Fruit fly (Drosophila melanogaster) whole organism, embryonic: Measurements from ENCODE around the gene Creld.

Source experiments
- Antp ChIP-seq: fragments of 200-800 bp; sonication (Bioruptor generic); optimal IDR thresholded peaks from 3 replicates; lab custom pipeline; 2016; ENCODE audit warnings: missing biosample characterization, missing genetic modification characterization
- Atf-2 ChIP-seq: fragments of 200-800 bp; sonication (Bioruptor generic); optimal IDR thresholded peaks from 2 replicates; lab custom pipeline; 2016; ENCODE audit warnings: missing biosample characterization, missing genetic modification characterization
- CG11560 ChIP-seq: fragments of 200-800 bp; sonication (Bioruptor generic); IDR thresholded peaks from 3 replicates; pipeline ENCODE4 v1.3.6; 2022; ENCODE audit warnings: missing biosample characterization, missing genetic modification characterization
- CG12104 ChIP-seq: fragments of 200-800 bp; sonication (Bioruptor generic); optimal IDR thresholded peaks from 3 replicates; lab custom pipeline; 2016; ENCODE audit warnings: missing biosample characterization, missing genetic modification characterization
- CG12155 ChIP-seq: fragments of 200-800 bp; sonication (Bioruptor generic); optimal IDR thresholded peaks from 3 replicates; lab custom pipeline; 2016; ENCODE audit warnings: missing biosample characterization, missing genetic modification characterization
- CG13894 ChIP-seq: fragments of 200-800 bp; sonication (Bioruptor generic); optimal IDR thresholded peaks from 3 replicates; lab custom pipeline; 2018; ENCODE audit warnings: missing biosample characterization, mild to moderate bottlenecking, missing genetic modification characterization, moderate library complexity
- CG14441 ChIP-seq: fragments of 200-800 bp; sonication (Bioruptor generic); IDR thresholded peaks from 2 replicates; pipeline ENCODE4 v1.3.6; 2022; ENCODE audit warnings: missing biosample characterization, missing genetic modification characterization
- CG15269 ChIP-seq: fragments of 200-800 bp; sonication (Bioruptor generic); optimal IDR thresholded peaks from 2 replicates; lab custom pipeline; 2018; ENCODE audit warnings: missing biosample characterization, mild to moderate bottlenecking, missing genetic modification characterization, moderate library complexity
- CG1529 ChIP-seq: fragments of 200-800 bp; sonication (Bioruptor generic); optimal IDR thresholded peaks from 3 replicates; lab custom pipeline; 2018; ENCODE audit warnings: missing biosample characterization, missing genetic modification characterization
- CG17186 ChIP-seq: fragments of 200-800 bp; sonication (Bioruptor generic); optimal IDR thresholded peaks from 3 replicates; lab custom pipeline; 2017; ENCODE audit warnings: missing biosample characterization, missing genetic modification reagents, missing genetic modification characterization
- CG18619 ChIP-seq: fragments of 200-800 bp; sonication (Bioruptor generic); optimal IDR thresholded peaks from 3 replicates; lab custom pipeline; 2017; ENCODE audit warnings: missing biosample characterization, mild to moderate bottlenecking, missing genetic modification characterization
- CG2199 ChIP-seq: fragments of 200-800 bp; sonication (Bioruptor generic); IDR thresholded peaks from 3 replicates; pipeline ENCODE4 v1.3.6; 2022; ENCODE audit warnings: missing biosample characterization, missing genetic modification characterization
- CG31365 ChIP-seq: fragments of 200-800 bp; sonication (Bioruptor generic); optimal IDR thresholded peaks from 2 replicates; lab custom pipeline; 2018; ENCODE audit warnings: missing biosample characterization, mild to moderate bottlenecking, missing genetic modification characterization
- CG3847 ChIP-seq: fragments of 200-800 bp; sonication (Bioruptor generic); IDR thresholded peaks from 2 replicates; pipeline ENCODE4 v1.3.6; 2022; ENCODE audit warnings: missing biosample characterization, missing genetic modification characterization
- CG4617 ChIP-seq: fragments of 200-800 bp; sonication (Bioruptor generic); optimal IDR thresholded peaks from 3 replicates; lab custom pipeline; 2016; ENCODE audit warnings: missing biosample characterization, missing genetic modification characterization, borderline replicate concordance
- CG5180 ChIP-seq: fragments of 200-800 bp; sonication (Bioruptor generic); optimal IDR thresholded peaks from 3 replicates; lab custom pipeline; 2017; ENCODE audit warnings: missing biosample characterization, missing genetic modification characterization, mild to moderate bottlenecking, moderate library complexity, missing genetic modification reagents
- CG6654 ChIP-seq: fragments of 200-800 bp; sonication (Bioruptor generic); optimal IDR thresholded peaks from 2 replicates; lab custom pipeline; 2017; ENCODE audit warnings: missing biosample characterization, mild to moderate bottlenecking, missing genetic modification characterization
- CG6689 ChIP-seq: fragments of 200-800 bp; sonication (Bioruptor generic); IDR thresholded peaks from 2 replicates; pipeline ENCODE4 v1.3.6; 2022; ENCODE audit warnings: missing biosample characterization, missing genetic modification characterization
- CG8388 ChIP-seq: fragments of 200-800 bp; sonication (Bioruptor generic); optimal IDR thresholded peaks from 2 replicates; lab custom pipeline; 2019; ENCODE audit warnings: missing biosample characterization, mild to moderate bottlenecking, missing genetic modification characterization, moderate library complexity
- CG8924 ChIP-seq: fragments of 200-800 bp; optimal IDR thresholded peaks from 3 replicates; lab custom pipeline; 2019; ENCODE audit warnings: missing biosample characterization, mild to moderate bottlenecking, missing genetic modification characterization, moderate library complexity
- CG8944 ChIP-seq: fragments of 200-800 bp; sonication (Bioruptor generic); optimal IDR thresholded peaks from 3 replicates; lab custom pipeline; 2016; ENCODE audit warnings: missing biosample characterization, missing genetic modification characterization
- CG9215 ChIP-seq: fragments of 200-800 bp; sonication (Bioruptor generic); IDR thresholded peaks from 2 replicates; pipeline ENCODE4 v1.3.6; 2022; ENCODE audit warnings: missing biosample characterization, missing genetic modification characterization
- CG9727 ChIP-seq: fragments of 200-800 bp; sonication (Bioruptor generic); optimal IDR thresholded peaks from 3 replicates; lab custom pipeline; 2017; ENCODE audit warnings: missing biosample characterization, mild to moderate bottlenecking, missing genetic modification characterization
- D19A ChIP-seq: fragments of 200-800 bp; optimal IDR thresholded peaks from 3 replicates; lab custom pipeline; 2019; ENCODE audit warnings: missing biosample characterization, mild to moderate bottlenecking, missing genetic modification characterization, moderate library complexity
- Dip3 ChIP-seq: fragments of 200-800 bp; sonication (Bioruptor generic); optimal IDR thresholded peaks from 3 replicates; lab custom pipeline; 2016; ENCODE audit warnings: missing biosample characterization, missing genetic modification characterization
- Eip74EF ChIP-seq, 2 experiments: fragments of 200-800 bp in 1 of 2; fragments of >200 bp in 1 of 2; sonication (Bioruptor generic) in 1 of 2; optimal IDR thresholded peaks; 2 replicates each; lab custom pipeline; 2017 to 2019; ENCODE audit warnings: missing biosample characterization in 2 of 2, missing genetic modification characterization in 2 of 2, mild to moderate bottlenecking in 1 of 2, moderate library complexity in 1 of 2
- Fer1 ChIP-seq: fragments of 200-800 bp; sonication (Bioruptor generic); optimal IDR thresholded peaks from 2 replicates; lab custom pipeline; 2017; ENCODE audit warnings: missing biosample characterization, mild to moderate bottlenecking, missing genetic modification characterization
- Fer2 ChIP-seq: fragments of 200-800 bp; sonication (Bioruptor generic); optimal IDR thresholded peaks from 2 replicates; lab custom pipeline; 2018; ENCODE audit warnings: missing biosample characterization, mild to moderate bottlenecking, missing genetic modification characterization, moderate library complexity
- H15 ChIP-seq: fragments of 200-800 bp; sonication (Bioruptor generic); IDR thresholded peaks from 3 replicates; pipeline ENCODE4 v1.3.6; 2022; ENCODE audit warnings: missing biosample characterization, missing genetic modification characterization
- Lim3 ChIP-seq: fragments of 200-800 bp; sonication (Bioruptor generic); IDR thresholded peaks from 2 replicates; pipeline ENCODE4 v1.3.6; 2022; ENCODE audit warnings: missing biosample characterization, missing genetic modification characterization
- Max ChIP-seq: fragments of 200-800 bp; sonication (Bioruptor generic); optimal IDR thresholded peaks from 2 replicates; lab custom pipeline; 2016; ENCODE audit warnings: missing biosample characterization, mild to moderate bottlenecking, missing genetic modification characterization
- Scr ChIP-seq: fragments of 200-800 bp; sonication (Bioruptor generic); IDR thresholded peaks from 2 replicates; pipeline ENCODE4 v1.3.6; 2022; ENCODE audit warnings: missing biosample characterization, missing genetic modification characterization; ENCODE audit not compliant: partially characterized antibody
- abd-A ChIP-seq: fragments of 200-800 bp; sonication (Bioruptor generic); optimal IDR thresholded peaks from 3 replicates; lab custom pipeline; 2019; ENCODE audit warnings: missing biosample characterization, mild to moderate bottlenecking, missing genetic modification characterization, moderate library complexity
- cad ChIP-seq: fragments of >200 bp; optimal IDR thresholded peaks from 2 replicates; lab custom pipeline; 2017; ENCODE audit warnings: missing biosample characterization, missing genetic modification characterization
- chn ChIP-seq: fragments of 200-800 bp; sonication (Bioruptor generic); optimal IDR thresholded peaks from 2 replicates; lab custom pipeline; 2016; ENCODE audit warnings: missing biosample characterization, missing genetic modification characterization
- corto ChIP-seq: fragments of 200-800 bp; sonication (Bioruptor generic); optimal IDR thresholded peaks from 2 replicates; lab custom pipeline; 2016; ENCODE audit warnings: missing biosample characterization, mild to moderate bottlenecking, missing genetic modification characterization, moderate library complexity
- en ChIP-seq: fragments of 200-800 bp; sonication (Bioruptor generic); optimal IDR thresholded peaks from 2 replicates; lab custom pipeline; 2016; ENCODE audit warnings: missing biosample characterization, missing genetic modification characterization
- exex ChIP-seq: fragments of 200-800 bp; sonication (Bioruptor generic); optimal IDR thresholded peaks from 4 replicates; lab custom pipeline; 2018; ENCODE audit warnings: missing biosample characterization, mild to moderate bottlenecking, missing genetic modification characterization, moderate library complexity
- fd3F ChIP-seq: fragments of 200-800 bp; sonication (Bioruptor generic); optimal IDR thresholded peaks from 2 replicates; lab custom pipeline; 2018; ENCODE audit warnings: missing biosample characterization, mild to moderate bottlenecking, missing genetic modification characterization, moderate library complexity
- h ChIP-seq: fragments of >200 bp; optimal IDR thresholded peaks from 2 replicates; lab custom pipeline; 2017
- her ChIP-seq: fragments of 200-800 bp; sonication (Bioruptor generic); optimal IDR thresholded peaks from 2 replicates; lab custom pipeline; 2016; ENCODE audit warnings: missing biosample characterization, missing genetic modification characterization
- hkb ChIP-seq, 2 experiments: fragments of 200-800 bp in 1 of 2; fragments of >200 bp in 1 of 2; sonication (Bioruptor generic) in 1 of 2; IDR thresholded peaks in 1 of 2; optimal IDR thresholded peaks in 1 of 2; 2 replicates each; pipeline versions ENCODE4 v1.3.6 to Lab custom; 2017 to 2022; ENCODE audit warnings: missing biosample characterization in 1 of 2, missing genetic modification characterization in 1 of 2
- peb ChIP-seq: fragments of 200-800 bp; sonication (Bioruptor generic); IDR thresholded peaks from 2 replicates; pipeline ENCODE4 v1.3.6; 2022; ENCODE audit warnings: missing biosample characterization, missing genetic modification characterization
- repo ChIP-seq: fragments of 200-800 bp; sonication (Bioruptor generic); optimal IDR thresholded peaks from 2 replicates; lab custom pipeline; 2016; ENCODE audit warnings: missing biosample characterization, missing genetic modification characterization
- sisA ChIP-seq: fragments of 200-800 bp; sonication (Bioruptor generic); IDR thresholded peaks from 2 replicates; pipeline ENCODE4 v1.3.6; 2022; ENCODE audit warnings: missing biosample characterization, missing genetic modification characterization
- slou ChIP-seq: fragments of 200-800 bp; sonication (Bioruptor generic); optimal IDR thresholded peaks from 3 replicates; lab custom pipeline; 2016; ENCODE audit warnings: missing biosample characterization, missing genetic modification characterization
- tx ChIP-seq: fragments of 200-800 bp; sonication (Bioruptor generic); optimal IDR thresholded peaks from 2 replicates; lab custom pipeline; 2016; ENCODE audit warnings: missing biosample characterization, missing genetic modification characterization
- unc-4 ChIP-seq: fragments of 200-800 bp; sonication (Bioruptor generic); IDR thresholded peaks from 2 replicates; pipeline ENCODE4 v1.3.6; 2022; ENCODE audit warnings: missing biosample characterization, missing genetic modification characterization; ENCODE audit not compliant: partially characterized antibody
- unpg ChIP-seq: fragments of 200-800 bp; sonication (Bioruptor generic); optimal IDR thresholded peaks from 3 replicates; lab custom pipeline; 2018; ENCODE audit warnings: missing biosample characterization, mild to moderate bottlenecking, missing genetic modification characterization, moderate library complexity
- yki ChIP-seq: fragments of >200 bp; optimal IDR thresholded peaks from 3 replicates; lab custom pipeline; 2018

Creld gene

DNA sequence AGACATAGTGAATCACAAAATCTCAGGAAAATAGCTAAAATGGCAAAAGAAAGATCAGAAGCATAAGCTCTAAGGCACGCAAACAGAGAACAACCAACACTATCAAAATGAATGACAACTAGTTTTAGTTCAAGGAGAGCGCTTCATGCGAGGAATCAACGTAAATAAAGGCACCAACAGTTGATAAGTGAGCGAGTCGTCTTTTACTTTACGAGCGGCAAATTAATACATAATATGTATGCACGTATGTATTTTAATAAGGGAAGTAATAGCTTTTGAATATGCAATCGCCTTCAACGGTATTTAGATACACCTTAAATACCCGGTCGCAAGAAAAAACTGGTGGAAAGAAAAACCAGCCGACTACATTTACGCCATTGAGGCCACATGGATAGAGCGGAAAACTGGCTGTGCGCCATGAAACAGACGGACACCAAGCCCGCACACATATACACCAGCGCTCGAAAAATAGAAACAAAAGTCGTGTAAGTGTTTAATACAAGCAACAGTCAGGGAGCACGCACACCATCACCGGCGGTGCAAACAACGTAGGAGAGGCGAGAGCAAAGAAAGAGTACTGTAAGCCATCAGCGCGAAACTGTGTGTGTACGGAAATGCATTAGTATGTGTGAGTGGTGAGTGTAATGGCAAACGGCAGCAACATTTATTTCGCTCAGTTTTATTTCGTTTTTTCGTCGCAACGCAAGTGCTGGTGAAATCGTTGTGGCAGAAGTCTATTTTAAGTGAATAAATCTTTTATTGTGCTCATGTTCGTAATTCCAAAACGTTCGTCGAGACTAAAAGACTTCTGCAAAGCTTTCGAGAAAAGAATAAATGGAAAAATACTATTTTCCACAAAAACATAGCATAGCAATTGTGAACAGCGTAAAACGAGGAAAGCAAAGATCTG, 35.6 kb upstream of the Creld start, which contains the start of gene dbr (continued):
- TF ChIP-seq CG5180 (peak; percentile 5), Max (no peak), repo (GFP tag; lab: Kevin White, UChicago) (no peak), unpg (GFP tag; lab: Kevin White, UChicago) (no peak), unc-4 (GFP tag; lab: Robert Waterston, UW) (no peak), slou (GFP tag; lab: Kevin White, UChicago) (no peak), h (lab: Kevin White, UChicago) (no peak), D19A (tag; lab: Kevin White, UChicago) (peak; percentile 10), CG6654 (no peak), abd-A (peak; percentile 91), CG9215 (GFP tag; lab: Robert Waterston, UW) (no peak), Fer2 (tag; lab: Kevin White, UChicago) (no peak), Lim3 (GFP tag; lab: Robert Waterston, UW) (no peak), CG8924 (tag; lab: Kevin White, UChicago) (peak; percentile 63), yki (lab: Kevin White, UChicago) (peak; percentile 0), CG6689 (GFP tag; lab: Robert Waterston, UW) (no peak), fd3F (no peak), Scr (GFP tag; lab: Robert Waterston, UW) (no peak), CG8944 (GFP tag; lab: Kevin White, UChicago) (no peak), sisA (GFP tag; lab: Robert Waterston, UW) (no peak), tx (no peak), her (GFP tag; lab: Kevin White, UChicago) (no peak), CG4617 (GFP tag; lab: Kevin White, UChicago) (no peak), CG9727 (GFP tag; lab: Kevin White, UChicago) (no peak), H15 (no peak), Dip3 (GFP tag; lab: Kevin White, UChicago) (no peak), Eip74EF (GFP tag; optimal IDR thresholded peaks at IDR 0.05; lab: Kevin White, UChicago) (no peak), Antp (GFP tag; lab: Kevin White, UChicago) (no peak), CG14441 (GFP tag; lab: Robert Waterston, UW) (no peak), CG2199 (peak; percentile 96), CG3847 (GFP tag; lab: Robert Waterston, UW) (no peak), en (GFP tag; lab: Kevin White, UChicago) (no peak), exex (no peak), Atf-2 (no peak), corto (peak; percentile 32), CG18619 (no peak), chn (GFP tag; lab: Kevin White, UChicago) (no peak), CG15269 (tag; lab: Kevin White, UChicago) (peak; percentile 40), CG13894 (peak; percentile 91), CG11560 (tag; lab: Robert Waterston, UW) (no peak), peb (GFP tag; lab: Robert Waterston, UW) (no peak), CG12104 (GFP tag; lab: Kevin White, UChicago) (no peak), CG17186 (no peak), CG12155 (GFP tag; lab: Kevin White, UChicago) (no peak), CG1529 (GFP tag; lab: Kevin White, UChicago) (no peak), hkb (optimal IDR thresholded peaks at IDR 0.05; lab: Kevin White, UChicago) (no peak), hkb (GFP tag; IDR thresholded peaks at IDR 0.05; lab: Robert Waterston, UW) (no peak), Fer1 (peak; percentile 68), CG8388 (GFP tag; lab: Kevin White, UChicago) (no peak), CG31365 (tag; lab: Kevin White, UChicago) (no peak), cad (GFP tag; lab: Kevin White, UChicago) (no peak)
